Worm (Caenorhabditis elegans): ENCODE data around the gene W05B10.3.

W05B10.3 gene

DNA sequence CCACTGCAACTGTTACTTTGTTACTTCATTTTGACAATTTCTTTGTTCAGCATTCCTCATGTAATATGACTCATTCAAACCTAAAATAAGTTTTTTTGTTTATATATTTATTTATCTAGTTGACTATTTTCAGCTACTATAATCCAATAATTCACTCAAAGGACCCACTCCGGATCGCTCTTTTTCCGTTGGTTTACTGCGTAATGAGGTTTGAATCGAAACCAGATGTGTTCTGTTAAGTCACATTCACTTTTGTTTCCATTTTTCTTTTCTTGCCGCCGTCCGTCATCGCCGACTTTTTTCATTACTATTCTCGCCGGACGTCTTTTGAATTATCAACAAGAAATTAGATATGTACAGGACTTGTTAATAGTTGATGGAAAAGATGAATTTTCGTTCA, 1.9 kb upstream of the W05B10.3 start:
- TF ChIP-seq ets-5 (GFP tag; IDR thresholded peaks at IDR 0.05) (no peak), tlp-1 (tag; optimal IDR thresholded peaks at IDR 0.05) (no peak), efl-3 (GFP tag; optimal IDR thresholded peaks at IDR 0.05) (no peak), ces-1 (GFP tag; optimal IDR thresholded peaks at IDR 0.05) (no peak), sup-37 (GFP tag; optimal IDR thresholded peaks at IDR 0.05) (no peak), unc-62 (GFP tag; optimal IDR thresholded peaks at IDR 0.05) (no peak), lin-35 (GFP tag; optimal IDR thresholded peaks at IDR 0.05) (no peak), snu-23 (GFP tag; optimal IDR thresholded peaks at IDR 0.05) (no peak), snpc-4 (tag; optimal IDR thresholded peaks at IDR 0.05) (no peak), nhr-28 (tag; optimal IDR thresholded peaks at IDR 0.05) (no peak), pag-3 (tag; optimal IDR thresholded peaks at IDR 0.05; ENCODE audit: borderline replicate concordance, insufficient read depth) (no peak), blmp-1 (tag; optimal IDR thresholded peaks at IDR 0.05) (peak; percentile 21), ceh-8 (GFP tag; optimal IDR thresholded peaks at IDR 0.05) (no peak), mab-9 (GFP tag; IDR thresholded peaks at IDR 0.05) (no peak), unc-98 (GFP tag; IDR thresholded peaks at IDR 0.05) (no peak), ceh-90 (tag; optimal IDR thresholded peaks at IDR 0.05) (no peak), rnt-1 (tag; optimal IDR thresholded peaks at IDR 0.05) (no peak), C16A3.4 (tag; optimal IDR thresholded peaks at IDR 0.05) (no peak), zip-4 (GFP tag; optimal IDR thresholded peaks at IDR 0.05) (no peak), nhr-11 (tag; optimal IDR thresholded peaks at IDR 0.05) (no peak), nhr-76 (tag; optimal IDR thresholded peaks at IDR 0.05) (no peak), pax-3 (tag; optimal IDR thresholded peaks at IDR 0.05) (no peak), unc-30 (tag; optimal IDR thresholded peaks at IDR 0.05) (no peak), dsc-1 (tag; optimal IDR thresholded peaks at IDR 0.05) (peak; percentile 90), fkh-4 (tag; optimal IDR thresholded peaks at IDR 0.05; ENCODE audit: borderline replicate concordance) (peak; percentile 60), nhr-71 (tag; optimal IDR thresholded peaks at IDR 0.05) (no peak)

DNA sequence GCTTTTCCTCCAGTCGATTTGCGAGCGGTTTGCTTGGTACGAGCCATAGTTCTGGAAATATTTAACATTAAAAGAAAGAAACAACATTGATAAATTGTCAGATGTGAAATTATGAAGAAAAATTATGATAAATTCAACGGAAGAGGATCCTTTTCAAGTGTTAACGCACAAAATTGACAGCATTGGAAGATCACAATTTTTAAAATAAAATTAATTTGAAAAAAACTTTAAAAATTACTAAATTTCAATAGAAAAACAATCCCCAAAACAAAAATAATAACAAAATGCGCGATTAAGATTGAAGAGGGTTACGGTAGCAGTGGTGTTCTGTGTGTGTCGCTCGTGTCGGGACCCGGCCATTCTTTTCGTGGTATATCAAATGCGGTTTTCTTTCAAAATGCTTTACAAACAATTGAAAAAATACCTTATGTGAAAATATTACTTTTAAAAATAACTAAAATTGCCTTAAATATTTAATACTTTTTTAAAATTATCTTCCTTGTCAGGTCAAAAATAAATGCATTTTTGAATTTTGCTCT, 1.2 kb downstream of the W05B10.3 start, which contains the start of gene his-74:
Gene his-74 (minus strand): TSS at position 51 of the 539 bp plus-strand sequence.
- TF ChIP-seq ceh-63 (GFP tag; optimal IDR thresholded peaks at IDR 0.05), result no peak
- no peak for TF ChIP-seq isw-1 (GFP tag; IDR thresholded peaks at IDR 0.05)
- TF ChIP-seq xbp-1 (tag; optimal IDR thresholded peaks at IDR 0.05), result no peak
- no peak for TF ChIP-seq ama-1 (optimal IDR thresholded peaks at IDR 0.05)
- no peak for TF ChIP-seq egl-27 (tag; optimal IDR thresholded peaks at IDR 0.05)
- TF ChIP-seq lin-14 (GFP tag; optimal IDR thresholded peaks at IDR 0.05), result no peak
- TF ChIP-seq mdl-1 (tag; optimal IDR thresholded peaks at IDR 0.05), result no peak
- no peak for TF ChIP-seq nhr-84 (tag; optimal IDR thresholded peaks at IDR 0.05)

DNA sequence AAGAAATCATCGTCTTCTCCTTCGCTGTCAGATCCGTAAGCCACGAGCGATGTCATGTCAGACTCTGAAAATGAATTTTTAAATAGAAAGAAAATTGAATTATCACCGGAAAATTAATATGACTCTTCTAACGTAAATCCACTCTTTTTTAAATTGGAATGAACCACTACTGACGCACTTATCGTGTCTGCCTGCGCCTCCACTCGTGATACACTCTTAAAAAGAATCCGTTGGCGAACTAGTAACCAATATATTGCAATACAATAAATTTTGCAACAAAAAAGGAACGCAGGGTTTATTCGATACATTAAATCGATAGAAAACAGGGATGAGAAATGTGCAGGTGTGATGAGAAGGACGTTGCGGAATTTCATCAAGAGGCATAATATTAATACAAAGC, 2.1 kb downstream of the W05B10.3 start, which contains the start of gene ccch-3:
Gene ccch-3 (minus strand): TSS at position 262 of the 400 bp plus-strand sequence.
- no peak for TF ChIP-seq hpl-2 (GFP tag; optimal IDR thresholded peaks at IDR 0.05)
- TF ChIP-seq lir-3 (tag; optimal IDR thresholded peaks at IDR 0.05; ENCODE audit: poor library complexity), result peak; percentile 37
- peak; percentile 76 to 86 for TF ChIP-seq lin-35 (GFP tag; optimal IDR thresholded peaks at IDR 0.05)
- peak; percentile 3 for TF ChIP-seq jun-1 (tag; optimal IDR thresholded peaks at IDR 0.05)
- no peak for TF ChIP-seq tlp-1 (tag; optimal IDR thresholded peaks at IDR 0.05)
- TF ChIP-seq nhr-71 (tag; optimal IDR thresholded peaks at IDR 0.05), result peak; percentile 84
- TF ChIP-seq nhr-76 (tag; optimal IDR thresholded peaks at IDR 0.05), result no peak
- TF ChIP-seq F16B12.6 (tag; optimal IDR thresholded peaks at IDR 0.05), result peak; percentile 48
- no peak for TF ChIP-seq sup-37 (GFP tag; optimal IDR thresholded peaks at IDR 0.05)
- peak; percentile 77 for TF ChIP-seq tbx-2 (tag; optimal IDR thresholded peaks at IDR 0.05)
- no peak for TF ChIP-seq nhr-11 (tag; optimal IDR thresholded peaks at IDR 0.05)
- TF ChIP-seq ceh-82 (tag; optimal IDR thresholded peaks at IDR 0.05), result peak; percentile 27 to 50 (median 44)
- TF ChIP-seq nhr-84 (tag; optimal IDR thresholded peaks at IDR 0.05), result no peak
- TF ChIP-seq lin-39 (tag; optimal IDR thresholded peaks at IDR 0.05), result no peak
- TF ChIP-seq snu-23 (GFP tag; optimal IDR thresholded peaks at IDR 0.05), result no peak
- TF ChIP-seq unc-98 (GFP tag; IDR thresholded peaks at IDR 0.05), result no peak
- no peak for TF ChIP-seq aha-1 (tag; optimal IDR thresholded peaks at IDR 0.05)
- no peak for TF ChIP-seq unc-62 (GFP tag; optimal IDR thresholded peaks at IDR 0.05)
- no peak for TF ChIP-seq nhr-237 (tag; optimal IDR thresholded peaks at IDR 0.05)
- TF ChIP-seq nhr-90 (tag; optimal IDR thresholded peaks at IDR 0.05; ENCODE audit: poor library complexity), result peak; percentile 81
- no peak for TF ChIP-seq mef-2 (tag; optimal IDR thresholded peaks at IDR 0.05)
- TF ChIP-seq lin-13 (GFP tag; optimal IDR thresholded peaks at IDR 0.05), result peak; percentile 72
- no peak for TF ChIP-seq pqm-1 (tag; optimal IDR thresholded peaks at IDR 0.05)
- peak; percentile 6 for TF ChIP-seq fos-1 (tag; optimal IDR thresholded peaks at IDR 0.05)
- peak; percentile 29 for TF ChIP-seq unc-86 (tag; optimal IDR thresholded peaks at IDR 0.05)
- peak; percentile 16 for TF ChIP-seq pag-3 (tag; optimal IDR thresholded peaks at IDR 0.05; ENCODE audit: borderline replicate concordance, insufficient read depth)

Data from whole organism, L1 larva.